Worm (Caenorhabditis elegans) whole organism, L2 larva: ENCODE data around the gene ceh-7.

Source experiments
- C34F6.9 ChIP-seq: fragments of 150-350 bp; optimal IDR thresholded peaks from 2 replicates; lab custom pipeline; 2014; ENCODE audit warnings: missing biosample characterization, missing genetic modification characterization
- F13H6.1 ChIP-seq: sonication (generic microtip); optimal IDR thresholded peaks from 2 replicates; lab custom pipeline; 2016; ENCODE audit warnings: missing genetic modification characterization, missing compliant biosample characterization
- alr-1 ChIP-seq: fragments of 150-350 bp; optimal IDR thresholded peaks from 2 replicates; lab custom pipeline; 2014; ENCODE audit warnings: missing biosample characterization, missing genetic modification characterization
- aly-2 ChIP-seq: fragments of 150-350 bp; optimal IDR thresholded peaks from 2 replicates; lab custom pipeline; 2014; ENCODE audit warnings: missing biosample characterization, missing genetic modification characterization
- ama-1 ChIP-seq: fragments of 150-350 bp; optimal IDR thresholded peaks from 2 replicates; lab custom pipeline; 2018; ENCODE audit warnings: inconsistent platforms
- blmp-1 ChIP-seq: sonication (generic microtip); optimal IDR thresholded peaks from 2 replicates; lab custom pipeline; 2017; ENCODE audit warnings: missing genetic modification characterization, mild to moderate bottlenecking, missing compliant biosample characterization, antibody characterized with exemption, moderate library complexity; ENCODE audit not compliant: insufficient read depth
- ceh-16 ChIP-seq: fragments of 150-350 bp; optimal IDR thresholded peaks from 2 replicates; lab custom pipeline; 2014; ENCODE audit warnings: missing biosample characterization, missing genetic modification characterization
- ceh-82 ChIP-seq: fragments of 150-350 bp; optimal IDR thresholded peaks from 2 replicates; lab custom pipeline; 2014; ENCODE audit warnings: missing biosample characterization, missing genetic modification characterization
- crh-2 ChIP-seq: sonication (generic microtip); optimal IDR thresholded peaks from 2 replicates; lab custom pipeline; 2017; ENCODE audit warnings: missing biosample characterization, missing genetic modification characterization
- elt-1 ChIP-seq: fragments of 150-350 bp; optimal IDR thresholded peaks from 2 replicates; lab custom pipeline; 2014; ENCODE audit warnings: missing biosample characterization, missing genetic modification characterization
- elt-3 ChIP-seq: sonication (generic microtip); optimal IDR thresholded peaks from 2 replicates; lab custom pipeline; 2017; ENCODE audit warnings: missing biosample characterization, missing genetic modification characterization
- fos-1 ChIP-seq: fragments of 150-350 bp; optimal IDR thresholded peaks from 2 replicates; lab custom pipeline; 2014; ENCODE audit warnings: missing biosample characterization, missing genetic modification characterization
- gmeb-1 ChIP-seq: fragments of 150-350 bp; optimal IDR thresholded peaks from 2 replicates; lab custom pipeline; 2014; ENCODE audit warnings: missing biosample characterization, missing genetic modification characterization
- lin-11 ChIP-seq: fragments of 150-350 bp; sonication (generic microtip); optimal IDR thresholded peaks from 2 replicates; lab custom pipeline; 2014; ENCODE audit warnings: missing biosample characterization, missing genetic modification characterization, inconsistent platforms, mixed read lengths
- lin-39 ChIP-seq: fragments of 150-350 bp; optimal IDR thresholded peaks from 2 replicates; lab custom pipeline; 2014; ENCODE audit warnings: missing biosample characterization, missing genetic modification reagents, missing genetic modification characterization
- lsy-2 ChIP-seq, 2 experiments: fragments of 150-350 bp in 1 of 2; sonication (generic microtip) in 1 of 2; optimal IDR thresholded peaks; 2 replicates each; lab custom pipeline; 2014 to 2017; ENCODE audit warnings: missing biosample characterization in 2 of 2, missing genetic modification characterization in 2 of 2
- mab-5 ChIP-seq: fragments of 150-350 bp; optimal IDR thresholded peaks from 2 replicates; lab custom pipeline; 2014; ENCODE audit warnings: missing biosample characterization, missing genetic modification characterization
- mbf-1 ChIP-seq: sonication (generic microtip); optimal IDR thresholded peaks from 2 replicates; lab custom pipeline; 2017; ENCODE audit warnings: missing biosample characterization, missing genetic modification characterization
- nhr-11 ChIP-seq: fragments of 150-350 bp; optimal IDR thresholded peaks from 2 replicates; lab custom pipeline; 2014; ENCODE audit warnings: missing biosample characterization, missing genetic modification characterization
- nhr-129 ChIP-seq: fragments of 150-350 bp; optimal IDR thresholded peaks from 2 replicates; lab custom pipeline; 2014; ENCODE audit warnings: missing biosample characterization, missing genetic modification characterization
- nhr-21 ChIP-seq: fragments of 150-350 bp; optimal IDR thresholded peaks from 2 replicates; lab custom pipeline; 2014; ENCODE audit warnings: missing biosample characterization, missing genetic modification characterization
- nhr-23 ChIP-seq: fragments of 150-350 bp; optimal IDR thresholded peaks from 2 replicates; lab custom pipeline; 2014; ENCODE audit warnings: missing biosample characterization, missing genetic modification reagents, missing genetic modification characterization
- nhr-237 ChIP-seq: fragments of 150-350 bp; optimal IDR thresholded peaks from 2 replicates; lab custom pipeline; 2014; ENCODE audit warnings: missing biosample characterization, missing genetic modification characterization
- nhr-25 ChIP-seq: fragments of 150-350 bp; sonication (generic microtip); optimal IDR thresholded peaks from 3 replicates; lab custom pipeline; 2014; ENCODE audit warnings: missing biosample characterization, missing genetic modification characterization
- nhr-6 ChIP-seq: fragments of 150-350 bp; optimal IDR thresholded peaks from 2 replicates; lab custom pipeline; 2014; ENCODE audit warnings: missing biosample characterization, missing genetic modification characterization
- peb-1 ChIP-seq: fragments of 150-350 bp; optimal IDR thresholded peaks from 2 replicates; lab custom pipeline; 2014; ENCODE audit warnings: missing biosample characterization, missing genetic modification characterization
- sem-4 ChIP-seq: fragments of 150-350 bp; optimal IDR thresholded peaks from 2 replicates; lab custom pipeline; 2014; ENCODE audit warnings: missing biosample characterization, missing genetic modification reagents, missing genetic modification characterization
- skn-1 ChIP-seq: sonication (generic microtip); optimal IDR thresholded peaks from 2 replicates; lab custom pipeline; 2017; ENCODE audit warnings: missing biosample characterization, missing genetic modification characterization
- sma-9 ChIP-seq, 2 experiments: fragments of 150-350 bp in 1 of 2; sonication (generic microtip) in 1 of 2; optimal IDR thresholded peaks; 2 replicates each; lab custom pipeline; 2014 to 2016; ENCODE audit warnings: missing genetic modification characterization in 2 of 2, mild to moderate bottlenecking in 1 of 2, missing biosample characterization in 1 of 2, missing compliant biosample characterization in 1 of 2, missing genetic modification reagents in 1 of 2, moderate library complexity in 1 of 2
- unc-39 ChIP-seq: fragments of 150-350 bp; optimal IDR thresholded peaks from 2 replicates; lab custom pipeline; 2014; ENCODE audit warnings: missing biosample characterization, missing genetic modification characterization
- unc-62 ChIP-seq: fragments of 150-350 bp; optimal IDR thresholded peaks from 2 replicates; lab custom pipeline; 2014; ENCODE audit warnings: missing biosample characterization, missing genetic modification reagents, missing genetic modification characterization
- zag-1 ChIP-seq: fragments of 150-350 bp; optimal IDR thresholded peaks from 2 replicates; lab custom pipeline; 2014; ENCODE audit warnings: missing biosample characterization, missing genetic modification characterization
- ztf-4 ChIP-seq: fragments of 150-350 bp; optimal IDR thresholded peaks from 2 replicates; lab custom pipeline; 2014; ENCODE audit warnings: missing biosample characterization, missing genetic modification characterization

ceh-7 gene

DNA sequence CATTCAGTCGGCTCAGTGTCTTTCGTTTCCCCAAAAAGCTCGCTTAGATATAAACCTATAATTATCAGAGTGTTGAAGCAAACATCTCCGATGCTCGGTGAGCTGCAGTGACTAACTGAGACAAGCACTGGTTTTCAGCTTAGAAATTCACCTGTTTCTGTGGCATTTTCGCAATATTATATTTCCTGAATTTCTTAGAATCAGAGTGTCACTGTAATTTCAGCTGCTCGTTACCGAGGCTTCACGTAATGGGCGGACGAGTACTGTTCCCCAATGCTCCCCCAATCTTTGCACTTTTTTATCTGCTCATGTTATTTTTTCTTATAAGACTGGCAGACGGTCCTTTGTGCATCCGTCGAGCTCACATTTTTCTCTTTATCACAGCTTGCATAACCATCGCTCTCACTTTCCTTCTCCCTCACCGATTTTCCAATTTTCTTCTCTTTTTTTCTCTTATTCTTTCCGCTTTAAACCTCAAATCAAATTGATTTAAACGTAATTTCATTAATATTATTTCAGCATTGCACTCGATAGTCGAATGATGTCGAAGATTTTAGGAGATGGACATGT, 18.4 kb upstream of the ceh-7 start, which contains the start of gene trcs-2:
TSS of gene trcs-2 (plus strand) at position 520 of the 570 bp plus-strand sequence.
- TF ChIP-seq skn-1 (tag; lab: Kevin White, UChicago) (no peak), F13H6.1 (no peak), mbf-1 (tag; lab: Kevin White, UChicago) (no peak), sem-4 (tag; lab: Kevin White, UChicago) (no peak), lin-39 (tag; lab: Kevin White, UChicago) (no peak), zag-1 (tag; lab: Kevin White, UChicago) (no peak), nhr-129 (tag; lab: Kevin White, UChicago) (no peak), fos-1 (tag; lab: Kevin White, UChicago) (no peak), unc-39 (tag; lab: Kevin White, UChicago) (no peak), elt-3 (tag; lab: Kevin White, UChicago) (no peak), lsy-2 (tag; optimal IDR thresholded peaks at IDR 0.05; lab: Kevin White, UChicago) (no peak), unc-62 (GFP tag; lab: Kevin White, UChicago) (no peak), nhr-23 (tag; lab: Kevin White, UChicago) (no peak), ztf-4 (tag; lab: Kevin White, UChicago) (no peak), gmeb-1 (tag; lab: Kevin White, UChicago) (no peak), nhr-6 (no peak), elt-1 (tag; lab: Kevin White, UChicago) (no peak), ceh-82 (tag; lab: Kevin White, UChicago) (no peak), ceh-16 (tag; lab: Kevin White, UChicago) (no peak), sma-9 (GFP tag; optimal IDR thresholded peaks at IDR 0.05; lab: Kevin White, UChicago) (no peak), sma-9 (tag; optimal IDR thresholded peaks at IDR 0.05; lab: Kevin White, UChicago) (no peak)
- TF ChIP-seq, all 48 proteins: peak for 0

- TF ChIP-seq skn-1 (tag; lab: Kevin White, UChicago) (no peak), nhr-21 (peak; percentile 28), nhr-25 (tag; lab: Kevin White, UChicago) (peak; percentile 51), sem-4 (tag; lab: Kevin White, UChicago) (peak; percentile 46), ceh-16 (tag; lab: Kevin White, UChicago) (no peak), crh-2 (tag; lab: Kevin White, UChicago) (no peak), blmp-1 (tag; lab: Kevin White, UChicago) (peak; percentile 96), sma-9 (GFP tag; optimal IDR thresholded peaks at IDR 0.05; lab: Kevin White, UChicago) (peak; percentile 35), sma-9 (tag; optimal IDR thresholded peaks at IDR 0.05; lab: Kevin White, UChicago) (no peak), ama-1 (lab: Kevin White, UChicago) (no peak)
Measured at ce11 chrII:8717579-8717978, 13.9 kb upstream of the ceh-7 start.

ce11 chrII:8716231-8716878, 12.7 kb upstream of the ceh-7 start, which contains the start of the genes cyn-11 and T01B7.5:
Gene cyn-11, minus strand, starts transcription at chrII:8716281.
Gene T01B7.5, plus strand, starts transcription at chrII:8716828.
- no peak for TF ChIP-seq F13H6.1
- no peak for TF ChIP-seq ztf-4 (tag; lab: Kevin White, UChicago)
- TF ChIP-seq fos-1 (tag; lab: Kevin White, UChicago) = no peak
- peak; percentile 21 for TF ChIP-seq nhr-129 (tag; lab: Kevin White, UChicago)
- TF ChIP-seq ama-1 (lab: Kevin White, UChicago) = no peak
- no peak for TF ChIP-seq aly-2
- TF ChIP-seq sem-4 (tag; lab: Kevin White, UChicago) = peak; percentile 7
- TF ChIP-seq C34F6.9 (tag; lab: Kevin White, UChicago) = peak; percentile 33
- peak; percentile 4 for TF ChIP-seq lin-11 (tag; lab: Kevin White, UChicago)
- no peak for TF ChIP-seq elt-3 (tag; lab: Kevin White, UChicago)
- TF ChIP-seq ceh-16 (tag; lab: Kevin White, UChicago) = no peak
- no peak for TF ChIP-seq nhr-237 (tag; lab: Kevin White, UChicago)
- TF ChIP-seq unc-39 (tag; lab: Kevin White, UChicago) = no peak
- TF ChIP-seq alr-1 (tag; lab: Kevin White, UChicago) = no peak
- peak in 1 of 2 experiments; percentile 50 for TF ChIP-seq lsy-2 (tag; optimal IDR thresholded peaks at IDR 0.05; lab: Kevin White, UChicago)
- TF ChIP-seq crh-2 (tag; lab: Kevin White, UChicago) = peak; percentile 34
- peak; percentile 35 for TF ChIP-seq sma-9 (GFP tag; optimal IDR thresholded peaks at IDR 0.05; lab: Kevin White, UChicago)
- no peak for TF ChIP-seq sma-9 (tag; optimal IDR thresholded peaks at IDR 0.05; lab: Kevin White, UChicago)
- peak; percentile 9 for TF ChIP-seq gmeb-1 (tag; lab: Kevin White, UChicago)

DNA sequence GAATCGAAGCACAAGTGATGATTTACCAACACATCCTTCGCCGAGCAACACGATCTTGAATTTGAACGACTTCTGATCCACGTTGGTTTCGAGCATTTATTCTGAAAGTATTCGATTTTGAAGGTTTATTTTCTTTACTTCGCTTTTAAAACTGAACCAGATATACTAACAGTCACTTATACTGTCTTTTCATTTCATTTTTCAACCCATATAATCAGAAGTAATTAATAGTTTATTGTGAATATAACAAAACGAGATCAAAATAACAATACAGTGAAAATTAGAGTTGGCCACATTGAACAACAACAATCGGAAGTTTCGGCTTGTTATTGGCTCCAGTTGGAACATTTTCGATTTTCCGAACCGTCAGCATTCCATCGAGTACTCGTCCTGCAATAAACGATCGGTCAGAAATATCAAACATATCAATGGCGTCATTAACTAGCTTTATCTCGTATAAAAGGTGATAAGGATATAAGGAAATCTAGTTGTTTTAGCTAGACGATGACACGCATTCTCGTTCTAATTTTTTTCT, 11.4 kb upstream of the ceh-7 start, which contains the start of the genes rab-21 and T01B7.13:
TSS of gene rab-21 (minus strand) at position 101 of the 535 bp plus-strand sequence.
TSS of gene T01B7.13 (plus strand) at position 485 of the 535 bp plus-strand sequence.
- TF ChIP-seq mab-5 (tag; lab: Kevin White, UChicago) = no peak
- no peak for TF ChIP-seq nhr-25 (tag; lab: Kevin White, UChicago)
- TF ChIP-seq peb-1 (tag; lab: Kevin White, UChicago) = no peak
- no peak for TF ChIP-seq mbf-1 (tag; lab: Kevin White, UChicago)
- TF ChIP-seq elt-3 (tag; lab: Kevin White, UChicago) = no peak
- TF ChIP-seq lin-39 (tag; lab: Kevin White, UChicago) = no peak
- TF ChIP-seq sma-9 (GFP tag; optimal IDR thresholded peaks at IDR 0.05; lab: Kevin White, UChicago) = no peak
- no peak for TF ChIP-seq sma-9 (tag; optimal IDR thresholded peaks at IDR 0.05; lab: Kevin White, UChicago)
- TF ChIP-seq nhr-237 (tag; lab: Kevin White, UChicago) = no peak
- no peak for TF ChIP-seq skn-1 (tag; lab: Kevin White, UChicago)
- no peak for TF ChIP-seq nhr-11 (tag; lab: Kevin White, UChicago)
